Fruit fly (Drosophila melanogaster): ENCODE results near the gene CG15461.
"Not testable (repeated sequence)": the region's sequence is repeated elsewhere in the genome, so short reads cannot be mapped to it uniquely, and the experiment has no call there.

dm6 chrX:20527331-20527730 is 41.4 kb downstream of the CG15461 start, which contains the start of gene CG42579:
- not testable (repeated sequence) for TF ChIP-seq Dfd (GFP tag; optimal IDR thresholded peaks at IDR 0.05); ey (GFP tag; optimal IDR thresholded peaks at IDR 0.05); h (GFP tag; optimal IDR thresholded peaks at IDR 0.05); OdsH (GFP tag; optimal IDR thresholded peaks at IDR 0.05); Myc (optimal IDR thresholded peaks at IDR 0.05); dmrt93B (GFP tag; optimal IDR thresholded peaks at IDR 0.05); Rel (GFP tag; optimal IDR thresholded peaks at IDR 0.05); Rel (tag; optimal IDR thresholded peaks at IDR 0.05); woc (GFP tag; optimal IDR thresholded peaks at IDR 0.05); Jra (GFP tag; optimal IDR thresholded peaks at IDR 0.05)
